Fruit fly (Drosophila melanogaster) whole organism, embryonic: ENCODE results near the gene Ccp84Ac.

ENCODE experiments used
- CG6654 ChIP-seq: fragments of 200-800 bp; sonication (Bioruptor generic); optimal IDR thresholded peaks from 2 replicates; lab custom pipeline; 2017; ENCODE audit warnings: missing biosample characterization, mild to moderate bottlenecking, missing genetic modification characterization
- Elba2 ChIP-seq: fragments of 200-800 bp; sonication (Bioruptor generic); optimal IDR thresholded peaks from 3 replicates; lab custom pipeline; 2016; ENCODE audit warnings: missing biosample characterization, missing genetic modification characterization
- gem ChIP-seq: fragments of 200-800 bp; sonication (Bioruptor generic); optimal IDR thresholded peaks from 2 replicates; lab custom pipeline; 2019; ENCODE audit warnings: missing biosample characterization, mild to moderate bottlenecking, missing genetic modification characterization, moderate library complexity

- TF ChIP-seq CG6654 (GFP tag; lab: Kevin White, UChicago) (no peak), Elba2 (GFP tag; lab: Kevin White, UChicago) (no peak), gem (tag; lab: Kevin White, UChicago) (no peak)
Observed at dm6 chr3R:6741983-6742382, 45.9 kb upstream of the Ccp84Ac start, which contains the start of gene pb.
